Worm (Caenorhabditis elegans) whole organism, late embryonic: ENCODE measurements around the gene H32C10.1.

ENCODE experiments used
- dve-1 ChIP-seq: sonication (generic microtip); optimal IDR thresholded peaks from 2 replicates; lab custom pipeline; 2017; ENCODE audit warnings: antibody characterized with exemption, mild to moderate bottlenecking, missing genetic modification characterization, missing compliant biosample characterization
- pat-9 ChIP-seq: fragments of 200-800 bp; sonication (Bioruptor generic); optimal IDR thresholded peaks from 2 replicates; lab custom pipeline; 2018; ENCODE audit warnings: mild to moderate bottlenecking, missing genetic modification characterization, moderate library complexity, missing compliant biosample characterization

- TF ChIP-seq pat-9 (tag; lab: Kevin White, UChicago) (no peak), dve-1 (tag; lab: Kevin White, UChicago) (no peak)
Observed at ce11 chrIV:5949964-5950363, 15.8 kb downstream of the H32C10.1 start.
